Worm (Caenorhabditis elegans) whole organism, L4 larva: Measurements from ENCODE around the gene F57F4.1.

Experiments used
- dve-1 ChIP-seq: sonication (generic microtip); optimal IDR thresholded peaks from 2 replicates; lab custom pipeline; 2017; ENCODE audit warnings: antibody characterized with exemption, mild to moderate bottlenecking, missing genetic modification characterization, missing compliant biosample characterization; ENCODE audit not compliant: insufficient read depth
- egl-27 ChIP-seq: sonication (generic microtip); optimal IDR thresholded peaks from 3 replicates; lab custom pipeline; 2017; ENCODE audit warnings: missing biosample characterization, missing genetic modification reagents, missing genetic modification characterization
- lin-13 ChIP-seq: fragments of 150-350 bp; optimal IDR thresholded peaks from 2 replicates; lab custom pipeline; 2014; ENCODE audit warnings: missing biosample characterization, missing genetic modification reagents, missing genetic modification characterization
- nhr-11 ChIP-seq: fragments of 150-350 bp; optimal IDR thresholded peaks from 2 replicates; lab custom pipeline; 2014; ENCODE audit warnings: missing biosample characterization, missing genetic modification characterization
- nhr-237 ChIP-seq: sonication (generic microtip); optimal IDR thresholded peaks from 2 replicates; lab custom pipeline; 2017; ENCODE audit warnings: missing biosample characterization, missing genetic modification characterization
- pha-4 ChIP-seq, 2 experiments: fragments of 150-350 bp in 1 of 2; fragments of 200-800 bp in 1 of 2; sonication (Bioruptor generic) in 1 of 2; IDR thresholded peaks in 1 of 2; optimal IDR thresholded peaks in 1 of 2; 2 replicates each; pipeline versions ENCODE4 v1.3.6 to Lab custom; 2014 to 2022; ENCODE audit warnings: missing genetic modification characterization in 2 of 2, missing genetic modification reagents in 2 of 2, missing biosample characterization in 1 of 2, missing compliant biosample characterization in 1 of 2

DNA sequence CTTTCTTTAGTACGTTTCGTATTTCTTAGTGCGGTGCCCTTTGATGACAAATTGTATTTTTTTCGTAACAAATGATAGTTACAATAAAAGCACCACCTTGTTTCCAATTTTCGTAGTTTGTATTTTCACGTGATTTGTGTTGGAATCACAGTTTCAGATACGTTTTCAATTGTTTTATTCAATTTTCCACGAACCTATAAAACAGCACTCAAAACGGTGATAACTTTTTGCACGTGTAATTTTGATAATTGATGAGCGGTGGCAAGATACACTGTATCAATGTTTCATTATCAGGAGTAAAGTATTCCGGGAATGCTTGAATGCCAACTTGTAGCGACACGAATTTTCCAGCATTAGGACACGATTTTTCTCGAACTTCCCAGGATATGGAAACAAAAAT is 20.9 kb downstream of the F57F4.1 start:
- TF ChIP-seq egl-27 (tag; lab: Kevin White, UChicago) (no peak), nhr-237 (tag; lab: Kevin White, UChicago) (no peak), nhr-11 (tag; lab: Kevin White, UChicago) (no peak), lin-13 (GFP tag; lab: Kevin White, UChicago) (no peak), dve-1 (tag; lab: Kevin White, UChicago) (peak; percentile 74), pha-4 (GFP tag; IDR thresholded peaks at IDR 0.05; lab: Robert Waterston, UW) (no peak), pha-4 (tag; optimal IDR thresholded peaks at IDR 0.05; lab: Kevin White, UChicago) (no peak)
